Worm (Caenorhabditis elegans) whole organism, mixed stage, embryonic: ENCODE data around the gene slc-5A12.

Experiments used
- M03D4.4 ChIP-seq: sonication (generic microtip); optimal IDR thresholded peaks from 2 replicates; lab custom pipeline; 2017; ENCODE audit warnings: mild to moderate bottlenecking, missing genetic modification characterization, missing compliant biosample characterization
- bed-3 ChIP-seq: fragments of 200-800 bp; sonication (Bioruptor generic); optimal IDR thresholded peaks from 3 replicates; lab custom pipeline; 2018; ENCODE audit warnings: mild to moderate bottlenecking, missing genetic modification characterization, moderate library complexity, missing compliant biosample characterization
- blmp-1 ChIP-seq: fragments of 150-350 bp; optimal IDR thresholded peaks from 2 replicates; lab custom pipeline; 2014; ENCODE audit warnings: missing biosample characterization, missing genetic modification characterization
- ceh-39 ChIP-seq: fragments of 150-350 bp; optimal IDR thresholded peaks from 2 replicates; lab custom pipeline; 2014; ENCODE audit warnings: missing biosample characterization, missing genetic modification characterization
- ceh-43 ChIP-seq: fragments of 200-800 bp; sonication (Bioruptor generic); optimal IDR thresholded peaks from 2 replicates; lab custom pipeline; 2018; ENCODE audit warnings: mild to moderate bottlenecking, missing genetic modification characterization, moderate library complexity, missing compliant biosample characterization
- ceh-83 ChIP-seq: fragments of 200-800 bp; sonication (Bioruptor generic); optimal IDR thresholded peaks from 2 replicates; lab custom pipeline; 2018; ENCODE audit warnings: mild to moderate bottlenecking, missing genetic modification characterization, missing compliant biosample characterization
- ces-1 ChIP-seq: fragments of 150-350 bp; optimal IDR thresholded peaks from 2 replicates; lab custom pipeline; 2014; ENCODE audit warnings: missing biosample characterization, missing genetic modification reagents, missing genetic modification characterization
- cnd-1 ChIP-seq: fragments of 200-800 bp; sonication (Bioruptor generic); optimal IDR thresholded peaks from 2 replicates; lab custom pipeline; 2018; ENCODE audit warnings: mild to moderate bottlenecking, missing genetic modification characterization, missing compliant biosample characterization
- drap-1 ChIP-seq: fragments of 200-800 bp; sonication (Bioruptor generic); optimal IDR thresholded peaks from 3 replicates; lab custom pipeline; 2018; ENCODE audit warnings: mild to moderate bottlenecking, missing genetic modification characterization, missing compliant biosample characterization
- elt-1 ChIP-seq: sonication (generic microtip); optimal IDR thresholded peaks from 2 replicates; lab custom pipeline; 2017; ENCODE audit warnings: missing genetic modification characterization, mild to moderate bottlenecking, missing compliant biosample characterization, antibody characterized with exemption, moderate library complexity, borderline replicate concordance; ENCODE audit not compliant: insufficient read depth
- elt-3 ChIP-seq: fragments of 150-350 bp; optimal IDR thresholded peaks from 2 replicates; lab custom pipeline; 2014; ENCODE audit warnings: missing biosample characterization, missing genetic modification characterization
- flh-1 ChIP-seq: fragments of 200-800 bp; sonication (Bioruptor generic); optimal IDR thresholded peaks from 2 replicates; lab custom pipeline; 2018; ENCODE audit warnings: mild to moderate bottlenecking, missing genetic modification characterization, moderate library complexity, missing compliant biosample characterization
- ham-2 ChIP-seq: fragments of 200-800 bp; sonication (Bioruptor generic); optimal IDR thresholded peaks from 2 replicates; lab custom pipeline; 2018; ENCODE audit warnings: mild to moderate bottlenecking, missing genetic modification characterization, missing compliant biosample characterization
- hlh-1 ChIP-seq: fragments of 150-350 bp; optimal IDR thresholded peaks from 2 replicates; lab custom pipeline; 2014; ENCODE audit warnings: missing biosample characterization, missing genetic modification reagents, missing genetic modification characterization
- lin-13 ChIP-seq: fragments of 150-350 bp; optimal IDR thresholded peaks from 2 replicates; lab custom pipeline; 2014; ENCODE audit warnings: missing biosample characterization, missing genetic modification characterization
- lin-32 ChIP-seq: fragments of 200-800 bp; sonication (Bioruptor generic); optimal IDR thresholded peaks from 2 replicates; lab custom pipeline; 2018; ENCODE audit warnings: mild to moderate bottlenecking, missing genetic modification characterization, missing compliant biosample characterization
- lsy-2 ChIP-seq: fragments of 150-350 bp; optimal IDR thresholded peaks from 2 replicates; lab custom pipeline; 2014; ENCODE audit warnings: missing biosample characterization, missing genetic modification characterization
- mab-5 ChIP-seq: fragments of 150-350 bp; optimal IDR thresholded peaks from 2 replicates; lab custom pipeline; 2014; ENCODE audit warnings: missing biosample characterization, missing genetic modification characterization
- mep-1 ChIP-seq: fragments of 150-350 bp; optimal IDR thresholded peaks from 2 replicates; lab custom pipeline; 2017; ENCODE audit warnings: missing biosample characterization, missing genetic modification reagents, missing genetic modification characterization, inconsistent platforms
- mls-2 ChIP-seq: sonication (generic microtip); optimal IDR thresholded peaks from 2 replicates; lab custom pipeline; 2016; ENCODE audit warnings: mild to moderate bottlenecking, missing genetic modification characterization, moderate library complexity, missing compliant biosample characterization
- nhr-12 ChIP-seq: fragments of 150-350 bp; optimal IDR thresholded peaks from 2 replicates; lab custom pipeline; 2014; ENCODE audit warnings: missing biosample characterization, missing genetic modification characterization
- nhr-2 ChIP-seq: fragments of 150-350 bp; optimal IDR thresholded peaks from 2 replicates; lab custom pipeline; 2014; ENCODE audit warnings: missing biosample characterization, missing genetic modification characterization
- nhr-237 ChIP-seq: fragments of 150-350 bp; optimal IDR thresholded peaks from 2 replicates; lab custom pipeline; 2014; ENCODE audit warnings: missing biosample characterization, missing genetic modification characterization
- nhr-28 ChIP-seq: fragments of 150-350 bp; optimal IDR thresholded peaks from 2 replicates; lab custom pipeline; 2014; ENCODE audit warnings: missing biosample characterization, missing genetic modification characterization
- nhr-76 ChIP-seq: sonication (generic microtip); optimal IDR thresholded peaks from 2 replicates; lab custom pipeline; 2017; ENCODE audit warnings: missing biosample characterization, missing genetic modification characterization
- pha-4 ChIP-seq: fragments of 150-350 bp; optimal IDR thresholded peaks from 2 replicates; lab custom pipeline; 2018; ENCODE audit warnings: missing biosample characterization, missing genetic modification reagents, missing genetic modification characterization
- sem-2 ChIP-seq: fragments of 200-800 bp; sonication (Bioruptor generic); optimal IDR thresholded peaks from 2 replicates; lab custom pipeline; 2018; ENCODE audit warnings: mild to moderate bottlenecking, missing genetic modification characterization, missing compliant biosample characterization
- snpc-4 ChIP-seq: fragments of 150-350 bp; optimal IDR thresholded peaks from 2 replicates; lab custom pipeline; 2014; ENCODE audit warnings: missing biosample characterization, missing genetic modification characterization
- sptf-1 ChIP-seq: sonication (generic microtip); optimal IDR thresholded peaks from 2 replicates; lab custom pipeline; 2017; ENCODE audit warnings: mild to moderate bottlenecking, missing genetic modification characterization, moderate library complexity, missing compliant biosample characterization
- tbx-8 ChIP-seq: fragments of 200-800 bp; sonication (Bioruptor generic); optimal IDR thresholded peaks from 2 replicates; lab custom pipeline; 2018; ENCODE audit warnings: mild to moderate bottlenecking, missing genetic modification characterization, moderate library complexity, missing compliant biosample characterization
- unc-120 ChIP-seq: sonication (generic microtip); optimal IDR thresholded peaks from 2 replicates; lab custom pipeline; 2017; ENCODE audit warnings: missing genetic modification characterization, missing compliant biosample characterization; ENCODE audit not compliant: poor library complexity, severe bottlenecking
- unc-39 ChIP-seq: fragments of 150-350 bp; optimal IDR thresholded peaks from 2 replicates; lab custom pipeline; 2014; ENCODE audit warnings: missing biosample characterization, missing genetic modification characterization
- unc-62 ChIP-seq: fragments of 150-350 bp; optimal IDR thresholded peaks from 2 replicates; lab custom pipeline; 2014; ENCODE audit warnings: missing biosample characterization, missing genetic modification reagents, missing genetic modification characterization
- zip-8 ChIP-seq: fragments of 150-350 bp; optimal IDR thresholded peaks from 2 replicates; lab custom pipeline; 2014; ENCODE audit warnings: missing biosample characterization, missing genetic modification characterization
- ztf-11 ChIP-seq: fragments of 150-350 bp; optimal IDR thresholded peaks from 2 replicates; lab custom pipeline; 2014; ENCODE audit warnings: missing biosample characterization, missing genetic modification characterization

The slc-5A12 gene

DNA sequence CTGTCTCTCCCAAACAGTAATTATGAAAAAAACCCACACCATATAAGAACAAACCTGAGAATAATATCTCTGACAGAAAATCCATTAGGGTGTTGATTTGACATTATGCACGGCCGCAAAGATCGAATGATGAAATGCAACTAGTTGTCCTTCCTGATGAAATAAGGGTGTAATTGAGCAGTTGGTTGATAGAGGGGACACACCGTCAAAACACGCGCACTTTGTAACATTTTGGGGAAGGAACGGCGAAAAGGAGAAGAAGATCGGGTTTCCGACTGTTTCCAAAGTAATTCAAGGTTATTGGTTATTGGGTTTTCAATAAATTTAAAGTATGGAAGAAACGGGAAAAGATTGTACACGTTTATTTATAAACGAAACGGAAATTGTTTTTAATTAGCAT is 15.2 kb upstream of the slc-5A12 start, which contains the start of gene ZK822.1:
ZK822.1 (minus strand) TSS at position 121 of the 400 bp plus-strand sequence.
- no peak for TF ChIP-seq cnd-1 (tag; lab: Kevin White, UChicago)
- no peak for TF ChIP-seq unc-39
- no peak for TF ChIP-seq nhr-2
- TF ChIP-seq M03D4.4 (tag; lab: Kevin White, UChicago) = no peak
- peak; percentile 18 for TF ChIP-seq unc-62 (GFP tag; lab: Kevin White, UChicago)
- TF ChIP-seq hlh-1 (tag; lab: Kevin White, UChicago) = peak; percentile 93

DNA sequence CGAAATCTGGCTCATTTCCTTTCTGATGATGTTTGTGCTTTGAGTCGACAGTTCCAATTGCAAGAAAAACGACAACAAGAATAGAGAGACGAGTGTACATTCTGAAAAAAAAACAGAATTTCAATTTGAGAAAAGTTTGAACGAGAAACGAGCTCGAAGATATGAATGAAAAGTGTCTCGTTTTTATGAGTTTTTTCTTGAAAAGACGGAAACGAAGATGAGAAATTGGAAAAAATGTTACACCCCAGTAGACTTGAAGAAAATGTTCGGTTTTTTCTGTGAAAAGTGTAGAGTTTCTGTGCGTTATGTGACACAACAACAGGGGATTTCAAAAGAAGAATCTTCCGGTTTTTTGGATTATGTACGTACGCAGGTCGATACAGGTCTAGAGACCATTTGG is 14.1 kb upstream of the slc-5A12 start, which contains the start of gene srlf-31:
srlf-31 (minus strand) TSS at position 101 of the 400 bp plus-strand sequence.
- TF ChIP-seq elt-3 (tag; lab: Kevin White, UChicago) (no peak), blmp-1 (tag; lab: Kevin White, UChicago) (no peak)

DNA sequence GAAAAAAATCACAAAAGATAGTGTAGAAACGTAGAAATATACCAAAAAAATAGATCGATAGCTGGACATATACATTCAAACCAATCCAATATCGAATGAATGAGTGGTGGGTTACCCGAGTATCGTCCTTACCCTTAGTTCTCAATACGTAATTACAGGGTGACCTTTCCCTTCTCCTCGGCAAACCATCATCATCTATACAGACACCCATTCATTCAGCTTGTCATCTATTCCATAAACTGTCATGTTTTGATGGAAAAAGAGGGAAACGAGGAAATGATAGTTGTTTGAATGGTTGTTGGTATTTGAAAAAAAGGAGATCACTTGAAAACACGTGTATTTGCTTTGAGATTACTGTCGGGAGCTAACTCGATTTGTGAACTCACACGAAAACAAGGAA is 13.1 kb upstream of the slc-5A12 start:
- peak; percentile 32 for TF ChIP-seq nhr-2
- TF ChIP-seq lin-13 (tag; lab: Kevin White, UChicago) = no peak

DNA sequence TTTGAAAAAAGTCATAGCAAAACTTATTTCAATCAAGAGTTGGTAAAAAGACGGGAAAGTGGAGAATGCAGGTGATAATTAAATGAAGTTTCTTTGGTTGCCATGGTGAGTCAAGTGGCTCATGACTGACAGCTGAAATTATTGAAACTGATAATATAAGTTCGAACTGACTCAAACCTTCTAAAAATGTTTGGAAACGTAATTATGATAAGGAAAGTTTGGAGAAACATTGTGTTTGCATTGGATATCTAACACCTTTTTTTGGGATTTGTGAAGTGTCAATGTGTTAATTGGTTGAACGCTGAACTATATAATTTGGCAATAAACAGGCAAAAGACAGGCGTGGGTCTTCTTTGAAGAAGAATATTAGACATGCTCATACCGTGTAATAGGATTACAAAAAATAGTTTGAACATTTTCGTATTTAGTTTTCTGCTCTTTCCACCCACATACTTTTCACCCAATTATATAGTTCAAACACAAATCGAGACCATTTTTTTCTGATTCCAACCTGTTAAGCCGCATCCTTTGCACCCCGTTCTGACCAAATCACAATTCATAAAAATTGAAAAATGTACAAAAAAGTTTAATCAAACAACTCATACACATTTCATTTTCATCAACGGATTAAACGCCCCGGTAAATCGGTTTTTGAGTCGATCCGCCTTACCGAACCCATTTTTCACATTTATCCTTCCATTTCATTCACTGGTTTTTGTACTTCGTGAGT is 11.7 kb upstream of the slc-5A12 start, which contains the start of the genes srlf-33 and srlf-32:
srlf-33 (minus strand) TSS at position 101 of the 730 bp plus-strand sequence.
srlf-32 (plus strand) TSS at position 680 of the 730 bp plus-strand sequence.
- TF ChIP-seq mab-5 (tag; lab: Kevin White, UChicago) (no peak), ceh-43 (GFP tag; lab: Kevin White, UChicago) (no peak), tbx-8 (GFP tag; lab: Kevin White, UChicago) (no peak), ceh-83 (GFP tag; lab: Kevin White, UChicago) (no peak), ceh-39 (tag; lab: Kevin White, UChicago) (no peak), mep-1 (tag; lab: Kevin White, UChicago) (no peak), nhr-76 (tag; lab: Kevin White, UChicago) (no peak), nhr-2 (no peak), bed-3 (GFP tag; lab: Kevin White, UChicago) (no peak), snpc-4 (no peak)

DNA sequence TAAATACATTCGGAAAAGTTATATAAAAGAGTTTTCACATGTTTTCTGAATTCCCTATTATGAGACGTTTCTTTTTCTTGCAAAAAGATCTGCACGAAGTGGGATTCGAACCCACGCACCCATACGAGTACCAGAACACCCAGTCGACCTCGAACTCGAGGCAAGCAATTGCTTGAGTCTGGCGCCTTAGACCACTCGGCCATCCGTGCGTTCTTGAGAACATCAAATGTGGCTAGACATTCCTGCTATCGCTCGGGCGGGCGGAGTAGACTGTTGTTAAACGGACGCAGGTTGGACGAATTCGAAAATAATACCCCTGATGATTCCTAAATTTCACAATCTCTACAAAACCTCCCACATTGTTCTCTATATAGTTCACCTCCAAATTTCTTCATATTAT is 8.8 kb upstream of the slc-5A12 start:
- TF ChIP-seq unc-120 (tag; lab: Kevin White, UChicago) (peak; percentile 33), flh-1 (GFP tag; lab: Kevin White, UChicago) (no peak), unc-62 (GFP tag; lab: Kevin White, UChicago) (no peak), nhr-12 (tag; lab: Kevin White, UChicago) (no peak), mab-5 (tag; lab: Kevin White, UChicago) (no peak), nhr-28 (tag; lab: Kevin White, UChicago) (no peak), nhr-237 (tag; lab: Kevin White, UChicago) (no peak), snpc-4 (no peak), bed-3 (GFP tag; lab: Kevin White, UChicago) (no peak), elt-3 (tag; lab: Kevin White, UChicago) (no peak), ceh-39 (tag; lab: Kevin White, UChicago) (no peak), drap-1 (peak; percentile 52), cnd-1 (tag; lab: Kevin White, UChicago) (peak; percentile 35), pha-4 (tag; lab: Kevin White, UChicago) (no peak), sem-2 (GFP tag; lab: Kevin White, UChicago) (peak; percentile 58), ces-1 (GFP tag; lab: Kevin White, UChicago) (no peak), elt-1 (tag; lab: Kevin White, UChicago) (no peak), zip-8 (tag; lab: Kevin White, UChicago) (no peak), nhr-76 (tag; lab: Kevin White, UChicago) (no peak), ham-2 (GFP tag; lab: Kevin White, UChicago) (peak; percentile 68), lin-32 (GFP tag; lab: Kevin White, UChicago) (peak; percentile 32), ceh-83 (GFP tag; lab: Kevin White, UChicago) (peak; percentile 71), mep-1 (tag; lab: Kevin White, UChicago) (no peak), ceh-43 (GFP tag; lab: Kevin White, UChicago) (no peak), M03D4.4 (tag; lab: Kevin White, UChicago) (peak; percentile 63), blmp-1 (tag; lab: Kevin White, UChicago) (no peak), ztf-11 (tag; lab: Kevin White, UChicago) (no peak), tbx-8 (GFP tag; lab: Kevin White, UChicago) (no peak), lsy-2 (tag; lab: Kevin White, UChicago) (no peak), sptf-1 (peak; percentile 26), lin-13 (tag; lab: Kevin White, UChicago) (no peak), hlh-1 (tag; lab: Kevin White, UChicago) (no peak), unc-39 (no peak), nhr-2 (no peak), mls-2 (tag; lab: Kevin White, UChicago) (peak; percentile 59)
